Worm (Caenorhabditis elegans) whole organism, young adult: ENCODE results near the gene ndub-3.

ENCODE experiments used
- B0336.3 ChIP-seq: fragments of 200-800 bp; sonication (Bioruptor generic); IDR thresholded peaks from 2 replicates; pipeline ENCODE4 v1.3.6; 2022; ENCODE audit warnings: missing genetic modification characterization, missing compliant biosample characterization
- C06A6.2 ChIP-seq: fragments of 200-800 bp; sonication (Bioruptor generic); conservative IDR thresholded peaks from 2 replicates; pipeline ENCODE4 v1.3.6; 2022; ENCODE audit warnings: missing genetic modification characterization, missing compliant biosample characterization
- F22D6.2 ChIP-seq: sonication (generic microtip); optimal IDR thresholded peaks from 2 replicates; lab custom pipeline; 2016; ENCODE audit warnings: mild to moderate bottlenecking, missing genetic modification characterization, missing compliant biosample characterization
- F39B2.1 ChIP-seq: fragments of 200-800 bp; sonication (Bioruptor generic); IDR thresholded peaks from 2 replicates; pipeline ENCODE4 v1.3.6; 2022; ENCODE audit warnings: missing genetic modification reagents, missing genetic modification characterization, missing compliant biosample characterization
- F57A8.1 ChIP-seq: fragments of 200-800 bp; sonication (Bioruptor generic); optimal IDR thresholded peaks from 2 replicates; lab custom pipeline; 2018; ENCODE audit warnings: mild to moderate bottlenecking, missing genetic modification characterization, moderate library complexity, missing compliant biosample characterization
- F57C9.4 ChIP-seq: sonication (generic microtip); optimal IDR thresholded peaks from 2 replicates; lab custom pipeline; 2017; ENCODE audit warnings: mild to moderate bottlenecking, missing genetic modification characterization, missing compliant biosample characterization
- K12H6.12 ChIP-seq: fragments of 200-800 bp; sonication (Bioruptor generic); optimal IDR thresholded peaks from 2 replicates; lab custom pipeline; 2018; ENCODE audit warnings: mild to moderate bottlenecking, missing genetic modification characterization, missing compliant biosample characterization
- Y53F4B.3 ChIP-seq: fragments of 200-800 bp; sonication (Bioruptor generic); IDR thresholded peaks from 2 replicates; pipeline ENCODE4 v1.3.6; 2022; ENCODE audit warnings: missing genetic modification reagents, missing genetic modification characterization, missing compliant biosample characterization
- Y79H2A.3 ChIP-seq: fragments of 200-800 bp; sonication (Bioruptor generic); conservative IDR thresholded peaks from 2 replicates; pipeline ENCODE4 v1.3.6; 2022; ENCODE audit warnings: missing genetic modification reagents, missing genetic modification characterization, missing compliant biosample characterization
- Y95B8A.8 ChIP-seq: fragments of 200-800 bp; sonication (Bioruptor generic); IDR thresholded peaks from 2 replicates; pipeline ENCODE4 v1.3.6; 2022; ENCODE audit warnings: missing genetic modification reagents, missing genetic modification characterization, missing compliant biosample characterization
- attf-6 ChIP-seq: fragments of 200-800 bp; sonication (Bioruptor generic); IDR thresholded peaks from 2 replicates; pipeline ENCODE4 v1.3.6; 2022; ENCODE audit warnings: missing genetic modification reagents, missing genetic modification characterization, missing compliant biosample characterization
- ceh-58 ChIP-seq: fragments of 200-800 bp; sonication (Bioruptor generic); IDR thresholded peaks from 2 replicates; pipeline ENCODE4 v1.3.6; 2022; ENCODE audit warnings: missing genetic modification characterization, missing compliant biosample characterization
- ceh-79 ChIP-seq: sonication (generic microtip); optimal IDR thresholded peaks from 2 replicates; lab custom pipeline; 2017; ENCODE audit warnings: mild to moderate bottlenecking, missing genetic modification characterization, missing compliant biosample characterization
- egl-18 ChIP-seq: fragments of 200-800 bp; sonication (Bioruptor generic); IDR thresholded peaks from 2 replicates; pipeline ENCODE4 v1.3.6; 2022; ENCODE audit warnings: missing genetic modification reagents, missing genetic modification characterization, missing compliant biosample characterization
- ekl-4 ChIP-seq: fragments of 200-800 bp; sonication (Bioruptor generic); IDR thresholded peaks from 2 replicates; pipeline ENCODE4 v1.3.6; 2022; ENCODE audit warnings: missing genetic modification reagents, missing genetic modification characterization, missing compliant biosample characterization
- hlh-26 ChIP-seq: fragments of 200-800 bp; sonication (Bioruptor generic); conservative IDR thresholded peaks from 2 replicates; pipeline ENCODE4 v1.3.6; 2022; ENCODE audit warnings: missing genetic modification reagents, missing genetic modification characterization, missing compliant biosample characterization
- hmg-1.2 ChIP-seq: fragments of 200-800 bp; sonication (Bioruptor generic); IDR thresholded peaks from 2 replicates; pipeline ENCODE4 v1.3.6; 2022; ENCODE audit warnings: missing genetic modification reagents, missing genetic modification characterization, missing compliant biosample characterization
- hmg-20 ChIP-seq: fragments of 200-800 bp; sonication (Bioruptor generic); IDR thresholded peaks from 2 replicates; pipeline ENCODE4 v1.3.6; 2022; ENCODE audit warnings: missing genetic modification reagents, missing genetic modification characterization, missing compliant biosample characterization
- hrde-1 ChIP-seq: sonication (generic microtip); optimal IDR thresholded peaks from 2 replicates; lab custom pipeline; 2016; ENCODE audit warnings: missing genetic modification characterization, mild to moderate bottlenecking, missing compliant biosample characterization, moderate library complexity, missing genotype, missing genetic modification reagents, borderline replicate concordance
- lag-1 ChIP-seq: fragments of 200-800 bp; sonication (Bioruptor generic); IDR thresholded peaks from 2 replicates; pipeline ENCODE4 v1.3.6; 2022; ENCODE audit warnings: missing genetic modification reagents, missing genetic modification characterization, missing compliant biosample characterization
- lin-26 ChIP-seq: fragments of 200-800 bp; sonication (Bioruptor generic); IDR thresholded peaks from 2 replicates; pipeline ENCODE4 v1.3.6; 2022; ENCODE audit warnings: missing genetic modification reagents, missing genetic modification characterization, missing compliant biosample characterization
- lin-35 ChIP-seq, 3 experiments: fragments of 150-350 bp in 2 of 3; sonication (generic microtip) in 1 of 3; optimal IDR thresholded peaks; 2 replicates each; lab custom pipeline; 2014 to 2018; ENCODE audit warnings: missing biosample characterization in 3 of 3, missing genetic modification characterization in 3 of 3, missing genetic modification reagents in 3 of 3
- lin-54 ChIP-seq: fragments of 200-800 bp; sonication (Bioruptor generic); optimal IDR thresholded peaks from 2 replicates; lab custom pipeline; 2018; ENCODE audit warnings: mild to moderate bottlenecking, missing genetic modification characterization, missing compliant biosample characterization
- lir-1 ChIP-seq: fragments of 200-800 bp; sonication (Bioruptor generic); conservative IDR thresholded peaks from 2 replicates; pipeline ENCODE4 v1.3.6; 2022; ENCODE audit warnings: missing genetic modification reagents, missing genetic modification characterization, missing compliant biosample characterization
- madf-3 ChIP-seq: fragments of 200-800 bp; sonication (Bioruptor generic); IDR thresholded peaks from 2 replicates; pipeline ENCODE4 v1.3.6; 2022; ENCODE audit warnings: missing genetic modification reagents, missing genetic modification characterization, missing compliant biosample characterization
- madf-6 ChIP-seq: fragments of 200-800 bp; sonication (Bioruptor generic); IDR thresholded peaks from 2 replicates; pipeline ENCODE4 v1.3.6; 2022; ENCODE audit warnings: missing genetic modification reagents, missing genetic modification characterization, missing compliant biosample characterization
- mel-28 ChIP-seq: sonication (generic microtip); optimal IDR thresholded peaks from 2 replicates; lab custom pipeline; 2016; ENCODE audit warnings: borderline replicate concordance, mild to moderate bottlenecking, missing genetic modification characterization, missing compliant biosample characterization
- nfya-2 ChIP-seq: fragments of 200-800 bp; sonication (Bioruptor generic); IDR thresholded peaks from 2 replicates; pipeline ENCODE4 v1.3.6; 2022; ENCODE audit warnings: missing genetic modification reagents, missing genetic modification characterization, missing compliant biosample characterization
- nfyb-1 ChIP-seq: fragments of 200-800 bp; sonication (Bioruptor generic); IDR thresholded peaks from 2 replicates; pipeline ENCODE4 v1.3.6; 2022; ENCODE audit warnings: missing genetic modification reagents, missing genetic modification characterization, missing compliant biosample characterization
- nhr-27 ChIP-seq: fragments of 200-800 bp; sonication (Bioruptor generic); optimal IDR thresholded peaks from 2 replicates; lab custom pipeline; 2018; ENCODE audit warnings: mild to moderate bottlenecking, missing genetic modification characterization, moderate library complexity, missing compliant biosample characterization
- pbrm-1 ChIP-seq: fragments of 200-800 bp; sonication (Bioruptor generic); IDR thresholded peaks from 2 replicates; pipeline ENCODE4 v1.3.6; 2022; ENCODE audit warnings: missing genetic modification reagents, missing genetic modification characterization, missing compliant biosample characterization
- repo-1 ChIP-seq: sonication (generic microtip); optimal IDR thresholded peaks from 2 replicates; lab custom pipeline; 2017; ENCODE audit warnings: mild to moderate bottlenecking, missing genetic modification characterization, missing compliant biosample characterization
- snpc-3.4 ChIP-seq: sonication (generic microtip); optimal IDR thresholded peaks from 2 replicates; lab custom pipeline; 2017; ENCODE audit warnings: missing genetic modification characterization, mild to moderate bottlenecking, missing compliant biosample characterization, antibody characterized with exemption, moderate library complexity, missing genotype, missing genetic modification reagents
- ztf-22 ChIP-seq: fragments of 200-800 bp; sonication (Bioruptor generic); optimal IDR thresholded peaks from 2 replicates; lab custom pipeline; 2018; ENCODE audit warnings: mild to moderate bottlenecking, missing genetic modification characterization, moderate library complexity, missing compliant biosample characterization
- ztf-28 ChIP-seq: fragments of 200-800 bp; sonication (Bioruptor generic); IDR thresholded peaks from 2 replicates; pipeline ENCODE4 v1.3.6; 2022; ENCODE audit warnings: missing genetic modification reagents, missing genetic modification characterization, missing compliant biosample characterization
- ztf-6 ChIP-seq: fragments of 200-800 bp; sonication (Bioruptor generic); IDR thresholded peaks from 2 replicates; pipeline ENCODE4 v1.3.6; 2022; ENCODE audit warnings: missing genetic modification reagents, missing genetic modification characterization, missing compliant biosample characterization

ndub-3 gene

ce11 chrII:8959081-8959480 lies 5.6 kb downstream of the ndub-3 start:
- TF ChIP-seq madf-3 (GFP tag; lab: Robert Waterston, UW) (0 out of 2 replicates have a peak, but pooled peaks have one; percentile 33), madf-6 (no peak)

- TF ChIP-seq hmg-1.2 (GFP tag; lab: Robert Waterston, UW) (no peak), lag-1 (GFP tag; lab: Robert Waterston, UW) (no peak), lir-1 (GFP tag; lab: Robert Waterston, UW) (no peak), hrde-1 (tag; lab: Kevin White, UChicago) (no peak), hmg-20 (GFP tag; lab: Robert Waterston, UW) (no peak), hlh-26 (GFP tag; lab: Robert Waterston, UW) (no peak), B0336.3 (GFP tag; lab: Robert Waterston, UW) (no peak), C06A6.2 (GFP tag; lab: Robert Waterston, UW) (no peak), egl-18 (no peak), ztf-6 (GFP tag; lab: Robert Waterston, UW) (no peak), madf-6 (no peak), repo-1 (tag; lab: Kevin White, UChicago) (no peak), ztf-22 (GFP tag; lab: Kevin White, UChicago) (no peak), F39B2.1 (no peak), F57C9.4 (tag; lab: Kevin White, UChicago) (no peak), ceh-79 (tag; lab: Kevin White, UChicago) (no peak), pbrm-1 (GFP tag; lab: Robert Waterston, UW) (no peak), lin-54 (GFP tag; lab: Kevin White, UChicago) (no peak), K12H6.12 (tag; lab: Kevin White, UChicago) (no peak), madf-3 (GFP tag; lab: Robert Waterston, UW) (no peak)
These were observed 7.8 kb downstream of the ndub-3 start for ce11 chrII:8956896-8957295.

ce11 chrII:8953703-8954102 lies 11.0 kb downstream of the ndub-3 start:
- TF ChIP-seq Y95B8A.8 (GFP tag; lab: Robert Waterston, UW) (no peak), ekl-4 (GFP tag; lab: Robert Waterston, UW) (no peak), nhr-27 (tag; lab: Kevin White, UChicago) (no peak), lin-26 (GFP tag; lab: Robert Waterston, UW) (no peak), nfya-2 (GFP tag; lab: Robert Waterston, UW) (no peak), attf-6 (GFP tag; lab: Robert Waterston, UW) (no peak), lin-35 (GFP tag; optimal IDR thresholded peaks at IDR 0.05; lab: Kevin White, UChicago) (no peak), ceh-58 (GFP tag; lab: Robert Waterston, UW) (no peak), F57A8.1 (GFP tag; lab: Kevin White, UChicago) (no peak), Y79H2A.3 (GFP tag; lab: Robert Waterston, UW) (no peak), nfyb-1 (GFP tag; lab: Robert Waterston, UW) (no peak), snpc-3.4 (no peak), ztf-28 (GFP tag; lab: Robert Waterston, UW) (no peak), mel-28 (tag; lab: Kevin White, UChicago) (no peak), Y53F4B.3 (no peak), F22D6.2 (tag; lab: Kevin White, UChicago) (no peak)
